Fruit fly (Drosophila melanogaster) whole organism, embryonic: ENCODE results near the gene CG1998.

ENCODE experiments used
- CG17829 ChIP-seq: fragments of 200-800 bp; optimal IDR thresholded peaks from 2 replicates; lab custom pipeline; 2019; ENCODE audit warnings: missing biosample characterization, mild to moderate bottlenecking, missing genetic modification characterization, moderate library complexity
- ato ChIP-seq: fragments of 200-800 bp; sonication (Bioruptor generic); IDR thresholded peaks from 2 replicates; pipeline ENCODE4 v1.3.6; 2022; ENCODE audit warnings: missing biosample characterization, missing genetic modification characterization; ENCODE audit not compliant: partially characterized antibody
- eyg ChIP-seq: fragments of 200-800 bp; sonication (Bioruptor generic); optimal IDR thresholded peaks from 3 replicates; lab custom pipeline; 2016; ENCODE audit warnings: missing biosample characterization, missing genetic modification characterization

DNA sequence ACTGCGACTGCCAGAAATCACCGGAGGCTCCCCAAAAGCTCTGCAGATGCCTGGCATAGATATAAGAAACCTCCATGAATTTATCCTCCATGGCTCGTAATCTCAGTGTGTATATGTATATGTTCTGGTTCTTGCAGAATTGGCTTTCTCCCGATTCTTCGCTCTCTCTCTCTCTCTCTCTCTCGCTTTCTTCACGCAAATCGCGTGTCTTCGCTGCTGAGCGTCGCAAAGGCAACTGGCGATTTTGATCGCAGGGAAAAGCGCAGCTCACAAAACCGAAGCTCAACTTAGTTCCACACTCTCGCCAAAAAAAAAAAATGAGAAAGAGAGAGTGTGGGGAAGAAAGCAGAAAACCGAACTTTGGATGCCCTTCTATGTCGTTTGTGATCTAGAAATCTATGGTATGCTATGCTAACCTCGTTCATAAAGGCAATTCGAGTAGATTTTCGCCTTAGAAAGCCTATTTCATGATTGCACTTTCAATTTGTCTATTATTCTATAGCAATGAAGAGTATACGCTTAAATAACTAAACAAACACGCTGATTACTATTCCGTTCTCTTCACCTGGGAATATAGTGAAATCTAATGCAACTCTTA, 1.4 kb downstream of the CG1998 start:
- TF ChIP-seq eyg (GFP tag; lab: Kevin White, UChicago) (no peak), CG17829 (no peak), ato (GFP tag; lab: Robert Waterston, UW) (no peak)
